Worm (Caenorhabditis elegans) whole organism, early embryonic: ENCODE data around the gene col-90.

ENCODE experiments used
- B0310.2 ChIP-seq: sonication (generic microtip); optimal IDR thresholded peaks from 2 replicates; lab custom pipeline; 2016; ENCODE audit warnings: mild to moderate bottlenecking, missing genetic modification characterization, missing compliant biosample characterization
- F13C5.2 ChIP-seq: sonication (generic microtip); optimal IDR thresholded peaks from 2 replicates; lab custom pipeline; 2017; ENCODE audit warnings: mild to moderate bottlenecking, missing genetic modification characterization, inconsistent platforms, missing compliant biosample characterization
- aly-1 ChIP-seq: sonication (generic microtip); optimal IDR thresholded peaks from 2 replicates; lab custom pipeline; 2016; ENCODE audit warnings: missing genetic modification characterization, missing compliant biosample characterization
- ama-1 ChIP-seq: fragments of 150-350 bp; optimal IDR thresholded peaks from 2 replicates; lab custom pipeline; 2014
- ceh-13 ChIP-seq: fragments of 200-800 bp; sonication (Bioruptor generic); optimal IDR thresholded peaks from 2 replicates; lab custom pipeline; 2018; ENCODE audit warnings: mild to moderate bottlenecking, missing genetic modification characterization, missing compliant biosample characterization
- ceh-36 ChIP-seq: sonication (generic microtip); optimal IDR thresholded peaks from 2 replicates; lab custom pipeline; 2016; ENCODE audit warnings: missing genetic modification characterization, inconsistent platforms, missing compliant biosample characterization
- ets-7 ChIP-seq: sonication (generic microtip); optimal IDR thresholded peaks from 2 replicates; lab custom pipeline; 2016; ENCODE audit warnings: missing genotype, missing genetic modification characterization, missing compliant biosample characterization
- flt-1 ChIP-seq: fragments of 200-800 bp; sonication (Bioruptor generic); IDR thresholded peaks from 2 replicates; pipeline ENCODE4 v1.3.6; 2022; ENCODE audit warnings: missing genetic modification characterization, missing compliant biosample characterization
- hmbx-1 ChIP-seq: sonication (generic microtip); optimal IDR thresholded peaks from 2 replicates; lab custom pipeline; 2016; ENCODE audit warnings: mild to moderate bottlenecking, missing genetic modification characterization, missing compliant biosample characterization
- hmg-4 ChIP-seq: fragments of 200-800 bp; sonication (Bioruptor generic); optimal IDR thresholded peaks from 2 replicates; lab custom pipeline; 2018; ENCODE audit warnings: mild to moderate bottlenecking, missing genetic modification characterization, missing compliant biosample characterization
- hnd-1 ChIP-seq: sonication (generic microtip); optimal IDR thresholded peaks from 2 replicates; lab custom pipeline; 2016; ENCODE audit warnings: missing genetic modification characterization, missing compliant biosample characterization
- pes-1 ChIP-seq: fragments of 200-800 bp; sonication (Bioruptor generic); IDR thresholded peaks from 2 replicates; pipeline ENCODE4 v1.3.6; 2022; ENCODE audit warnings: missing genetic modification reagents, missing genetic modification characterization, missing compliant biosample characterization
- scrt-1 ChIP-seq: fragments of 200-800 bp; sonication (Bioruptor generic); IDR thresholded peaks from 2 replicates; pipeline ENCODE4 v1.3.6; 2022; ENCODE audit warnings: missing genetic modification characterization, missing compliant biosample characterization
- sea-1 ChIP-seq: fragments of 200-800 bp; sonication (Bioruptor generic); conservative IDR thresholded peaks from 2 replicates; pipeline ENCODE4 v1.3.6; 2022; ENCODE audit warnings: missing genetic modification characterization, missing compliant biosample characterization
- tbx-11 ChIP-seq: fragments of 200-800 bp; sonication (Bioruptor generic); IDR thresholded peaks from 2 replicates; pipeline ENCODE4 v1.3.6; 2022; ENCODE audit warnings: missing genetic modification characterization, missing compliant biosample characterization
- tbx-37 ChIP-seq: fragments of 200-800 bp; sonication (Bioruptor generic); conservative IDR thresholded peaks from 2 replicates; pipeline ENCODE4 v1.3.6; 2022; ENCODE audit warnings: missing genetic modification reagents, missing genetic modification characterization, missing compliant biosample characterization
- tra-4 ChIP-seq: sonication (generic microtip); optimal IDR thresholded peaks from 2 replicates; lab custom pipeline; 2017; ENCODE audit warnings: missing genetic modification characterization, missing compliant biosample characterization

col-90 gene

DNA sequence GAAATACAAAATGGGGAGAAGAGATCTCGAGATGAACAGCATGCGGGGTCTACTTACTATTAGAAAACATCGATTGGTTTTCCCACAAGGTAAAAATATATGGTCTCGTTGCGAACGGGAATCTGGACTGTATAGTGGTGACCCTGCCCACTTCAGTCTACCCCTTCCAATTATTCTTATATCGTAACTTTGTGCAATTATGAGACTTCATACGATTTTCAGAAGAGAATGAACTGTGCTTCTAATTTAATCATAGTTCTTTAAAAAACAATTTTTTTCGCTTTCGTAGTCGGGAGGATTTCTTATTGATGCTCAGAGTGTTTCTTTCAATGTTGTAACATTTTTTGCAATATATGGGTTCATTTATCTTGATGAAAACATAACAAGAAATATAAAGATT lies 23.4 kb downstream of the col-90 start, which contains the start of gene F54H12.5:
F54H12.5 (minus strand) TSS at position 101 of the 400 bp plus-strand sequence.
- no peak for TF ChIP-seq hmg-4
- no peak for TF ChIP-seq hnd-1 (tag; lab: Kevin White, UChicago)
- no peak for TF ChIP-seq scrt-1
- TF ChIP-seq sea-1 (GFP tag; lab: Robert Waterston, UW): no peak
- TF ChIP-seq hmbx-1 (tag; lab: Kevin White, UChicago): no peak
- no peak for TF ChIP-seq tbx-11 (GFP tag; lab: Robert Waterston, UW)
- no peak for TF ChIP-seq ceh-36 (tag; lab: Kevin White, UChicago)
- TF ChIP-seq ets-7 (tag; lab: Kevin White, UChicago): no peak
- TF ChIP-seq flt-1 (GFP tag; lab: Robert Waterston, UW): no peak

DNA sequence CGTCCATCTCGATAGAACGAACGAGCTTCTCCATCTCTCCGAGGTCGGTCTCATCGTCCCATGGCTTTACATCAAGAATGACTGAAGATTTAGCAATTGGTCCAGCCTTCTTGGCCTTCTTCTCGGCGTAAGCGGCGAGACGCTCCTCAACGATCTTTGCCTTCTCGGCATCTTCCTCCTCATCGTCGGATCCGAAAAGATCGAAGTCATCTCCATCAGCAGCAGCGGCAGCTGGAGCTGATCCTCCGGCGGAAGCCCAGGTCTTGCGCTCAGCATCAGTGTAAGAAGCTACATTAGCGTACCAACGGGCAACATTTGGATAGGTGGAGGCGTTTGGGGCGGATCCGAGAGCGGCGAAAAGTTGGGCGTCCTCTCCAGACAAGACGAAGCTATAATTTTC lies 24.0 kb downstream of the col-90 start:
- no peak for TF ChIP-seq sea-1 (GFP tag; lab: Robert Waterston, UW)
- no peak for TF ChIP-seq ets-7 (tag; lab: Kevin White, UChicago)
- TF ChIP-seq flt-1 (GFP tag; lab: Robert Waterston, UW): no peak
- no peak for TF ChIP-seq tbx-11 (GFP tag; lab: Robert Waterston, UW)
- TF ChIP-seq ceh-36 (tag; lab: Kevin White, UChicago): no peak
- no peak for TF ChIP-seq pes-1 (GFP tag; lab: Robert Waterston, UW)
- TF ChIP-seq hnd-1 (tag; lab: Kevin White, UChicago): no peak
- no peak for TF ChIP-seq hmbx-1 (tag; lab: Kevin White, UChicago)

DNA sequence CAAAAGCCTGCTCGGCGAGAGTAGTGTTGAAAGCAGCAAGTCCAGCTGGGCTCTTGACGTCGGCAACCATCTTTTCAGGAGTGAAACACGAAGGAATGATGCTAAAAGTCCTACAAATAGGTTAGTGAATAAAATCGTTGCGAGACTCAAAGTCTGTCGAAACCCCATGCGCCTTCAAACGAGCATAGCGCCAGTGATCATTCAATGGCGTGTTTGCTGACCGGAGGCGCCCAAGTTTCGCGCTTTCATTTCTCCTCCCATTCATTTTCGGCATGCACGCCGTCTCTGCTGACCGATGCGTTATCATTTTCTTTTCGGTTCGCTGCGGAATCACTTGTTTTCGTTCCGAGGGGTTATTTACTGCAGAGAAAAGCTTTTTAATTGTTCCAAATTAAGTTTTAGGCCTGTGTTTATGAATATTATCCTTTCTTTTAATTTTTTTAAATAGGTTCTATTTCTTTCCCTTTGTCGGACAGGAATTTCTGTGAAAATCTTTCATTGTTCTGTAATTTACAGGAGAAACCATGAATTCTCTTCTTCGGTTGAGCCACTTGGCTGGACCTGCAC lies 24.6 kb downstream of the col-90 start, which contains the start of the genes eef-1B.1 and aco-2:
eef-1B.1 (minus strand) TSS at position 186 of the 567 bp plus-strand sequence.
aco-2 (plus strand) TSS at position 517 of the 567 bp plus-strand sequence.
- TF ChIP-seq aly-1 (tag; lab: Kevin White, UChicago) (no peak), F13C5.2 (peak; percentile 44)

- no peak for TF ChIP-seq scrt-1
Measured at ce11 chrIII:7973968-7974607, 25.4 kb downstream of the col-90 start.

DNA sequence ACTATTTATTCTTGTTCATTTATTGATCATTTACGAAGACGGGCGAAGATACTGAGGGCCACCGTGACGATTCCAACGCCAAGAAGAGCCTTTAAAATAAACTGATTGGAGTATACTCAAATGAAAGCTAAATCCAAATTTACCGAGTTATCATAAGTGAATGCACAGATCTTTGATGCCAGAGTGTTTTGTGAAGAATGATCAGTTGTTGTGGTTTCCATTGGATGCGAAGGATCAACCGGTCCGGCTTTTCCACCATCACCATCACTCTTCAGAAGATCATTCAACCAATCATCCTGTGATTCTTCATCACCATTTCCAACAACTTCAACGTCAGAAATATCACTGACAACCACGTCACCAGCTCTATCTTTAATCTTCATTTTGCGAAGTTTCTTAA lies 28.6 kb downstream of the col-90 start:
- TF ChIP-seq aly-1 (tag; lab: Kevin White, UChicago): no peak
- no peak for TF ChIP-seq tra-4
- TF ChIP-seq B0310.2: no peak
- TF ChIP-seq ets-7 (tag; lab: Kevin White, UChicago): no peak
- no peak for TF ChIP-seq ceh-36 (tag; lab: Kevin White, UChicago)
- TF ChIP-seq F13C5.2: no peak
- no peak for TF ChIP-seq hmg-4
- no peak for TF ChIP-seq hmbx-1 (tag; lab: Kevin White, UChicago)
- no peak for TF ChIP-seq sea-1 (GFP tag; lab: Robert Waterston, UW)
- TF ChIP-seq pes-1 (GFP tag; lab: Robert Waterston, UW): no peak
- no peak for TF ChIP-seq ceh-13
- TF ChIP-seq tbx-37 (GFP tag; lab: Robert Waterston, UW): no peak
- no peak for TF ChIP-seq tbx-11 (GFP tag; lab: Robert Waterston, UW)
- no peak for TF ChIP-seq flt-1 (GFP tag; lab: Robert Waterston, UW)
- no peak for TF ChIP-seq ama-1 (lab: Kevin White, UChicago)
- TF ChIP-seq hnd-1 (tag; lab: Kevin White, UChicago): no peak
- TF ChIP-seq scrt-1: no peak

DNA sequence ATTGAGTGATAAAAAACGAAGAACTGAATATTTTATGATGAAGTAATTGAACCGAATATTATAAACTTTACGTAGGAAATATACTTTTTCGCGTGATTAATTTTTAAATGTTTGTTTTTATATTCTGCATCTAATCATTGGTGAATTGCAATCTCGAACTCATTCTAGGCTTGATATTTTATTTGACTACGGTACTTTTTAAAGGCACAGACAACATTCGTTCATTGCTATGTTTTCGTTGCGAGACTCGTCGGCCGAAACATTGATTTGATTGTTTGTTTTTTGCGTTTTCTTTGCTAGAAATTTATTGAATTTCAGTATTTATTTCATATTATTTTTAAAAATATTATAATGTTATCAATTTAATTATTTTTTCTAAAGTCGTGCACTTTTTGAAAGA lies 29.1 kb downstream of the col-90 start, which contains the start of gene C06G4.4:
C06G4.4 (minus strand) TSS at position 36 of the 400 bp plus-strand sequence.
- TF ChIP-seq B0310.2 (no peak), aly-1 (tag; lab: Kevin White, UChicago) (no peak), flt-1 (GFP tag; lab: Robert Waterston, UW) (no peak), hmbx-1 (tag; lab: Kevin White, UChicago) (no peak), hmg-4 (no peak), sea-1 (GFP tag; lab: Robert Waterston, UW) (no peak), tra-4 (no peak), F13C5.2 (no peak), scrt-1 (no peak), ets-7 (tag; lab: Kevin White, UChicago) (no peak), pes-1 (GFP tag; lab: Robert Waterston, UW) (no peak), ceh-36 (tag; lab: Kevin White, UChicago) (no peak)

DNA sequence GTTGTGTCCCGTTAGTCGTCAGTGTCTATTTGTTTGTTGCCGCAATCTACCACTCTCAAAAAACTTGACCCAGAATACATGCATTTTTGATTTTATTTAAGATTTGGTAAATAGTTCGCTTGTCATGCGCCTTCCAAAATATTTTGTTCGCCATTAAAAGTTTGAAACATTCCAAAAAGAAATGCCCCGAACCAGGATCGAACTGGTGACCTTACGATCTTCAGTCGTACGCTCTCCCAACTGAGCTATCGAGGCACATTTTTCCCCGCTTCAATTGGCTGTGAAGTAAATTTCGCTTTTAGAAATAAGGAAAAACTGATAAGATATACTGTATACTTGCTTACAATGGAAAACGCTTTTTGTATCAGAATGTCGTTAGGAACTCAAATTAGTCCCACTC lies 29.7 kb downstream of the col-90 start:
- TF ChIP-seq ceh-13 (no peak), hmg-4 (no peak), flt-1 (GFP tag; lab: Robert Waterston, UW) (no peak), aly-1 (tag; lab: Kevin White, UChicago) (no peak), ets-7 (tag; lab: Kevin White, UChicago) (no peak), pes-1 (GFP tag; lab: Robert Waterston, UW) (no peak), sea-1 (GFP tag; lab: Robert Waterston, UW) (no peak), ama-1 (lab: Kevin White, UChicago) (no peak), B0310.2 (no peak), tbx-37 (GFP tag; lab: Robert Waterston, UW) (no peak), tbx-11 (GFP tag; lab: Robert Waterston, UW) (no peak), ceh-36 (tag; lab: Kevin White, UChicago) (no peak), tra-4 (no peak)

DNA sequence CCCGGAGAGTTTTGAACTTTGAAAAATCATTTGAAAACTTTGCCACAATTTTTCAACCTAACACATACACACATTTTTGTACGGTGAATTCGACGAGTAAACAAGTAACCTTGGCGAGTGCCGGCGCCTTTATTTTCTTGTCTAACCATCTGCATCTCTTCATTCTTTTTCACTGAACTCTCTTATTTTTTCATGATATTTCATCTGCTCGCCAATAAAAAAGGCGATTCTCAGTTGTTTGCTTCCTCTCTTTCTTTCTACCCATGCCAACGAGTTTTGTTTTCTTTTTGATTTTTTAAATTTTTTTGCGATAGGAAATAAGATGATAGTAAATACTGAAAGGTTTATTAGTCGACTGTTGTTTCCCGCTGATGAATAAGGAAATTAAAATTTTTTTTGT lies 30.1 kb downstream of the col-90 start:
- TF ChIP-seq ets-7 (tag; lab: Kevin White, UChicago) (no peak), aly-1 (tag; lab: Kevin White, UChicago) (no peak), B0310.2 (no peak), F13C5.2 (no peak), hmbx-1 (tag; lab: Kevin White, UChicago) (no peak), pes-1 (GFP tag; lab: Robert Waterston, UW) (no peak), sea-1 (GFP tag; lab: Robert Waterston, UW) (no peak), hmg-4 (no peak), flt-1 (GFP tag; lab: Robert Waterston, UW) (no peak), ceh-13 (no peak), scrt-1 (no peak), tbx-37 (GFP tag; lab: Robert Waterston, UW) (no peak), ceh-36 (tag; lab: Kevin White, UChicago) (no peak), ama-1 (lab: Kevin White, UChicago) (no peak), hnd-1 (tag; lab: Kevin White, UChicago) (no peak)
